Fruit fly (Drosophila melanogaster) whole organism, embryonic: ENCODE results near the gene RPA3.

ENCODE experiments used
- Awh ChIP-seq: fragments of 200-800 bp; sonication (Bioruptor generic); IDR thresholded peaks from 2 replicates; pipeline ENCODE4, ENCODE4 v1.3.6; 2022; ENCODE audit warnings: missing biosample characterization, missing genetic modification characterization
- Blimp-1 ChIP-seq: fragments of 200-800 bp; sonication (Bioruptor generic); optimal IDR thresholded peaks from 3 replicates; lab custom pipeline; 2018; ENCODE audit warnings: missing biosample characterization, missing genetic modification characterization, mild to moderate bottlenecking, moderate library complexity, missing genetic modification reagents
- C15 ChIP-seq: fragments of 200-800 bp; sonication (Bioruptor generic); IDR thresholded peaks from 3 replicates; pipeline ENCODE4 v1.3.6; 2022; ENCODE audit warnings: missing biosample characterization, missing genetic modification characterization
- CG10147 ChIP-seq: fragments of 200-800 bp; sonication (Bioruptor generic); optimal IDR thresholded peaks from 2 replicates; lab custom pipeline; 2019; ENCODE audit warnings: missing biosample characterization, mild to moderate bottlenecking, missing genetic modification characterization, moderate library complexity
- CG10321 ChIP-seq: fragments of 200-800 bp; sonication (Bioruptor generic); IDR thresholded peaks from 2 replicates; pipeline ENCODE4 v1.3.6; 2022; ENCODE audit warnings: missing biosample characterization, missing genetic modification characterization
- CG12236 ChIP-seq: fragments of 200-800 bp; sonication (Bioruptor generic); optimal IDR thresholded peaks from 2 replicates; lab custom pipeline; 2016; ENCODE audit warnings: missing biosample characterization, missing genetic modification characterization
- CG13123 ChIP-seq: fragments of 200-800 bp; sonication (Bioruptor generic); optimal IDR thresholded peaks from 2 replicates; lab custom pipeline; 2016; ENCODE audit warnings: missing biosample characterization, missing genetic modification characterization
- CG15479 ChIP-seq: fragments of 200-800 bp; sonication (Bioruptor generic); optimal IDR thresholded peaks from 3 replicates; lab custom pipeline; 2019; ENCODE audit warnings: missing biosample characterization, mild to moderate bottlenecking, missing genetic modification characterization, moderate library complexity
- CG17328 ChIP-seq: fragments of 200-800 bp; sonication (Bioruptor generic); IDR thresholded peaks from 2 replicates; pipeline ENCODE4 v1.3.6; 2022; ENCODE audit warnings: missing biosample characterization, missing genetic modification characterization
- CG18011 ChIP-seq: fragments of 200-800 bp; sonication (Bioruptor generic); optimal IDR thresholded peaks from 2 replicates; lab custom pipeline; 2017; ENCODE audit warnings: missing biosample characterization, missing genetic modification characterization, mild to moderate bottlenecking, moderate library complexity, missing genotype
- CG18476 ChIP-seq: fragments of 200-800 bp; sonication (Bioruptor generic); optimal IDR thresholded peaks from 2 replicates; lab custom pipeline; 2016; ENCODE audit warnings: missing biosample characterization, mild to moderate bottlenecking, missing genetic modification characterization
- CG31388 ChIP-seq: fragments of 200-800 bp; sonication (Bioruptor generic); optimal IDR thresholded peaks from 2 replicates; lab custom pipeline; 2016; ENCODE audit warnings: missing biosample characterization, missing genetic modification characterization
- CG32772 ChIP-seq: fragments of 200-800 bp; sonication (Bioruptor generic); IDR thresholded peaks from 2 replicates; pipeline ENCODE4 v1.3.6; 2022; ENCODE audit warnings: missing biosample characterization, missing genetic modification characterization
- CG33557 ChIP-seq: fragments of 200-800 bp; sonication (Bioruptor generic); optimal IDR thresholded peaks from 2 replicates; lab custom pipeline; 2019; ENCODE audit warnings: missing biosample characterization, mild to moderate bottlenecking, missing genetic modification characterization, moderate library complexity
- CG43689 ChIP-seq: fragments of 200-800 bp; sonication (Bioruptor generic); IDR thresholded peaks from 2 replicates; pipeline ENCODE4 v1.3.6; 2022; ENCODE audit warnings: missing biosample characterization, missing genetic modification characterization
- CG5180 ChIP-seq: fragments of 200-800 bp; sonication (Bioruptor generic); optimal IDR thresholded peaks from 3 replicates; lab custom pipeline; 2017; ENCODE audit warnings: missing biosample characterization, missing genetic modification characterization, mild to moderate bottlenecking, moderate library complexity, missing genetic modification reagents
- CG6813 ChIP-seq: fragments of 200-800 bp; sonication (Bioruptor generic); optimal IDR thresholded peaks from 2 replicates; lab custom pipeline; 2017; ENCODE audit warnings: missing biosample characterization, missing genetic modification characterization, mild to moderate bottlenecking, moderate library complexity, missing genetic modification reagents
- CG7271 ChIP-seq: fragments of 200-800 bp; sonication (Bioruptor generic); optimal IDR thresholded peaks from 2 replicates; lab custom pipeline; 2018; ENCODE audit warnings: missing biosample characterization, mild to moderate bottlenecking, missing genetic modification characterization, moderate library complexity
- CG8290 ChIP-seq, 3 experiments: fragments of 200-800 bp; sonication (Bioruptor generic); optimal IDR thresholded peaks; 2 replicates each; lab custom pipeline; 2016 to 2019; ENCODE audit warnings: missing biosample characterization in 3 of 3, missing genetic modification characterization in 3 of 3, mild to moderate bottlenecking in 2 of 3, moderate library complexity in 1 of 3
- CG9609 ChIP-seq: fragments of 200-800 bp; sonication (Bioruptor generic); optimal IDR thresholded peaks from 3 replicates; lab custom pipeline; 2016; ENCODE audit warnings: missing biosample characterization, missing genetic modification characterization
- CG9727 ChIP-seq: fragments of 200-800 bp; sonication (Bioruptor generic); optimal IDR thresholded peaks from 3 replicates; lab custom pipeline; 2017; ENCODE audit warnings: missing biosample characterization, mild to moderate bottlenecking, missing genetic modification characterization
- CG9797 ChIP-seq: fragments of 200-800 bp; sonication (Bioruptor generic); optimal IDR thresholded peaks from 3 replicates; lab custom pipeline; 2018; ENCODE audit warnings: missing biosample characterization, mild to moderate bottlenecking, missing genetic modification characterization
- CoRest ChIP-seq: fragments of 200-800 bp; sonication (Bioruptor generic); optimal IDR thresholded peaks from 3 replicates; lab custom pipeline; 2018; ENCODE audit warnings: missing biosample characterization, mild to moderate bottlenecking, missing genetic modification characterization, moderate library complexity
- Doc2 ChIP-seq: fragments of 200-800 bp; sonication (Bioruptor generic); IDR thresholded peaks from 2 replicates; pipeline ENCODE4 v1.3.6; 2022; ENCODE audit warnings: missing biosample characterization, missing genetic modification characterization
- E2f1 ChIP-seq: fragments of 200-800 bp; sonication (Bioruptor generic); IDR thresholded peaks from 2 replicates; pipeline ENCODE4 v1.3.6; 2022; ENCODE audit warnings: missing biosample characterization, missing genetic modification characterization
- GATAe ChIP-seq: fragments of 200-800 bp; sonication (Bioruptor generic); conservative IDR thresholded peaks from 2 replicates; pipeline ENCODE4 v1.3.6; 2022; ENCODE audit warnings: missing biosample characterization, missing genetic modification characterization
- Gsc ChIP-seq: fragments of 200-800 bp; sonication (Bioruptor generic); IDR thresholded peaks from 2 replicates; pipeline ENCODE4 v1.3.6; 2022; ENCODE audit warnings: missing biosample characterization, missing genetic modification characterization
- H15 ChIP-seq: fragments of 200-800 bp; sonication (Bioruptor generic); IDR thresholded peaks from 3 replicates; pipeline ENCODE4 v1.3.6; 2022; ENCODE audit warnings: missing biosample characterization, missing genetic modification characterization
- HLHmδ ChIP-seq: fragments of 200-800 bp; sonication (Bioruptor generic); optimal IDR thresholded peaks from 2 replicates; lab custom pipeline; 2018; ENCODE audit warnings: missing biosample characterization, mild to moderate bottlenecking, missing genetic modification characterization, moderate library complexity
- Hey ChIP-seq: fragments of 200-800 bp; sonication (Bioruptor generic); optimal IDR thresholded peaks from 3 replicates; lab custom pipeline; 2018; ENCODE audit warnings: missing biosample characterization, mild to moderate bottlenecking, missing genetic modification characterization
- HmgZ ChIP-seq: fragments of 200-800 bp; sonication (Bioruptor generic); optimal IDR thresholded peaks from 2 replicates; lab custom pipeline; 2018; ENCODE audit warnings: missing biosample characterization, mild to moderate bottlenecking, missing genetic modification characterization
- Hr51 ChIP-seq, 2 experiments: fragments of 200-800 bp; sonication (Bioruptor generic); optimal IDR thresholded peaks; 2 replicates in 1 of 2; 3 replicates in 1 of 2; lab custom pipeline; 2016 to 2018; ENCODE audit warnings: missing biosample characterization in 2 of 2, missing genetic modification characterization in 2 of 2, mild to moderate bottlenecking in 1 of 2, moderate library complexity in 1 of 2
- Meics ChIP-seq: fragments of 200-800 bp; sonication (Bioruptor generic); optimal IDR thresholded peaks from 2 replicates; lab custom pipeline; 2017; ENCODE audit warnings: missing biosample characterization, mild to moderate bottlenecking, missing genetic modification characterization
- Myb ChIP-seq: fragments of 200-800 bp; sonication (Bioruptor generic); optimal IDR thresholded peaks from 2 replicates; lab custom pipeline; 2016; ENCODE audit warnings: missing biosample characterization, missing genetic modification characterization
- Six4 ChIP-seq: fragments of 200-800 bp; sonication (Bioruptor generic); optimal IDR thresholded peaks from 2 replicates; lab custom pipeline; 2016; ENCODE audit warnings: missing biosample characterization, missing genetic modification characterization
- Trl ChIP-seq, 3 experiments: fragments of >200 bp in 2 of 3; fragments of 200-800 bp in 1 of 3; sonication (Bioruptor generic) in 1 of 3; optimal IDR thresholded peaks; 2 replicates in 1 of 3; 3 replicates in 2 of 3; lab custom pipeline; 2016 to 2017; ENCODE audit warnings: missing biosample characterization in 1 of 3, missing genetic modification characterization in 1 of 3
- ash1 ChIP-seq: fragments of 200-800 bp; sonication (Bioruptor generic); optimal IDR thresholded peaks from 2 replicates; lab custom pipeline; 2018; ENCODE audit warnings: missing biosample characterization, mild to moderate bottlenecking, missing genetic modification characterization
- cad ChIP-seq: fragments of >200 bp; optimal IDR thresholded peaks from 2 replicates; lab custom pipeline; 2017; ENCODE audit warnings: missing biosample characterization, missing genetic modification characterization
- cas ChIP-seq: fragments of 200-800 bp; sonication (Bioruptor generic); IDR thresholded peaks from 2 replicates; pipeline ENCODE4 v1.3.6; 2022; ENCODE audit warnings: missing biosample characterization, missing genetic modification characterization
- dmrt11E ChIP-seq: fragments of 200-800 bp; sonication (Bioruptor generic); optimal IDR thresholded peaks from 3 replicates; lab custom pipeline; 2018; ENCODE audit warnings: missing biosample characterization, mild to moderate bottlenecking, missing genetic modification characterization, moderate library complexity
- eve ChIP-seq, 2 experiments: fragments of >200 bp; optimal IDR thresholded peaks; 2 replicates each; lab custom pipeline; 2017; ENCODE audit warnings: missing biosample characterization in 2 of 2, missing genetic modification characterization in 2 of 2
- kah ChIP-seq: fragments of 200-800 bp; sonication (Bioruptor generic); optimal IDR thresholded peaks from 2 replicates; lab custom pipeline; 2018; ENCODE audit warnings: missing biosample characterization, mild to moderate bottlenecking, missing genetic modification characterization
- ken ChIP-seq: fragments of 200-800 bp; sonication (Bioruptor generic); IDR thresholded peaks from 3 replicates; pipeline ENCODE4 v1.3.6; 2022; ENCODE audit warnings: missing biosample characterization, missing genetic modification characterization
- lab ChIP-seq: fragments of 200-800 bp; sonication (Bioruptor generic); optimal IDR thresholded peaks from 3 replicates; lab custom pipeline; 2017; ENCODE audit warnings: missing biosample characterization, missing genetic modification characterization, mild to moderate bottlenecking, moderate library complexity, missing genetic modification reagents
- lbe ChIP-seq: fragments of 200-800 bp; sonication (Bioruptor generic); optimal IDR thresholded peaks from 2 replicates; lab custom pipeline; 2016; ENCODE audit warnings: missing biosample characterization, mild to moderate bottlenecking, missing genetic modification characterization
- mld ChIP-seq: fragments of 200-800 bp; sonication (Bioruptor generic); IDR thresholded peaks from 3 replicates; pipeline ENCODE4 v1.3.6; 2022; ENCODE audit warnings: missing biosample characterization, missing genetic modification characterization; ENCODE audit not compliant: partially characterized antibody
- p53 ChIP-seq: fragments of 200-800 bp; sonication (Bioruptor generic); optimal IDR thresholded peaks from 2 replicates; lab custom pipeline; 2016; ENCODE audit warnings: missing biosample characterization, missing genetic modification characterization
- sob ChIP-seq: fragments of 200-800 bp; sonication (Bioruptor generic); IDR thresholded peaks from 2 replicates; pipeline ENCODE4 v1.3.6; 2022; ENCODE audit warnings: missing biosample characterization, missing genetic modification characterization
- sqz ChIP-seq: fragments of 200-800 bp; sonication (Bioruptor generic); optimal IDR thresholded peaks from 3 replicates; lab custom pipeline; 2018; ENCODE audit warnings: missing biosample characterization, mild to moderate bottlenecking, missing genetic modification characterization

The RPA3 gene

DNA sequence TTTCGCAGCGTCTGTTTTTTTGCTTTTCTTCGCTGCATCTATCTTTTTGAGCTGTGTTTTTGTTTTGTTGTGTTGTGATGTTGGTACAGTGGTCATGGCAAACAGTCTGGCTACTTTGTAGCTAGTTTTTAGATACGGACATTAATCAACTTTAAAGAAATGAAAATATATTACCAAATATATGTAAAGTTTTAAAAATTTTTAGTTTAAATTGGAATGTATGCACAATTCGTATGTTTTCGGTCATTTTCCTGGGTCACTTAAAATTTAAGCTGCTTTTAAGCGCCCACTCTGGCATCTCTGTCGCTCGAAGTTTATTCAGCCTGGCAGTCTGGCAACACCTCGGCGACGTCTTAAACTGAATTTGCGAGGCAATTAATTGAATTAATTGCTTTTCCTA, 39.1 kb downstream of the RPA3 start, which contains the start of gene CG11695 (continued):
- TF ChIP-seq CoRest (tag; lab: Kevin White, UChicago): peak; percentile 83
- no peak for TF ChIP-seq CG7271 (tag; lab: Kevin White, UChicago)
- TF ChIP-seq Awh: 0 out of 2 replicates have a peak, but pooled peaks have one; percentile 32
- TF ChIP-seq cad (GFP tag; lab: Kevin White, UChicago): no peak
- peak; percentile 27 for TF ChIP-seq CG18476 (GFP tag; lab: Kevin White, UChicago)
- TF ChIP-seq Meics (GFP tag; lab: Kevin White, UChicago): peak; percentile 62
- peak; percentile 35; the same call in 1 of the 2 replicates for TF ChIP-seq E2f1 (GFP tag; lab: Robert Waterston, UW)
- no peak for TF ChIP-seq Trl (optimal IDR thresholded peaks at IDR 0.05; lab: Kevin White, UChicago)
- peak; percentile 36 for TF ChIP-seq Trl (GFP tag; optimal IDR thresholded peaks at IDR 0.05; lab: Kevin White, UChicago)
- no peak for TF ChIP-seq CG12236
- peak; percentile 41 for TF ChIP-seq Blimp-1 (GFP tag; lab: Kevin White, UChicago)
- TF ChIP-seq CG33557 (GFP tag; lab: Kevin White, UChicago): peak; percentile 60
- TF ChIP-seq Six4 (GFP tag; lab: Kevin White, UChicago): peak; percentile 3
- TF ChIP-seq kah: no peak
- TF ChIP-seq cas (GFP tag; lab: Robert Waterston, UW): peak; percentile 46; the same call in 1 of the 2 replicates
- TF ChIP-seq GATAe (GFP tag; lab: Robert Waterston, UW): no peak
- no peak for TF ChIP-seq CG10321 (GFP tag; lab: Robert Waterston, UW)
- TF ChIP-seq HLHmδ (GFP tag; lab: Kevin White, UChicago): no peak
- TF ChIP-seq Hr51 (GFP tag; optimal IDR thresholded peaks at IDR 0.05; lab: Kevin White, UChicago): peak; percentile 5 to 66
- TF ChIP-seq ash1 (GFP tag; lab: Kevin White, UChicago): no peak
- TF ChIP-seq Gsc (GFP tag; lab: Robert Waterston, UW): no peak
- TF ChIP-seq Doc2 (GFP tag; lab: Robert Waterston, UW): no peak
- TF ChIP-seq p53: no peak
- TF ChIP-seq CG5180 (GFP tag; lab: Kevin White, UChicago): no peak
- peak; percentile 23 for TF ChIP-seq CG18011 (GFP tag; lab: Kevin White, UChicago)
- peak; percentile 69 for TF ChIP-seq CG8290 (GFP tag; optimal IDR thresholded peaks at IDR 0.05; lab: Kevin White, UChicago)
- TF ChIP-seq CG8290 (tag; optimal IDR thresholded peaks at IDR 0.05; lab: Kevin White, UChicago): peak in 1 of 2 experiments; percentile 15
- peak; percentile 50 for TF ChIP-seq CG9609 (GFP tag; lab: Kevin White, UChicago)
- TF ChIP-seq CG13123 (GFP tag; lab: Kevin White, UChicago): no peak
- TF ChIP-seq CG32772 (GFP tag; lab: Robert Waterston, UW): no peak
- no peak for TF ChIP-seq CG6813 (GFP tag; lab: Kevin White, UChicago)
- no peak for TF ChIP-seq sqz (GFP tag; lab: Kevin White, UChicago)
- TF ChIP-seq CG9727: peak; percentile 52
- no peak for TF ChIP-seq mld
- peak; percentile 71 for TF ChIP-seq CG10147
- TF ChIP-seq eve (GFP tag; optimal IDR thresholded peaks at IDR 0.05; lab: Kevin White, UChicago): no peak
- peak; percentile 9 for TF ChIP-seq CG31388 (GFP tag; lab: Kevin White, UChicago)
- 0 out of 3 replicates have a peak, but pooled peaks have one; percentile 18 for TF ChIP-seq ken (GFP tag; lab: Robert Waterston, UW)
- TF ChIP-seq Myb: peak; percentile 16
- no peak for TF ChIP-seq CG15479 (GFP tag; lab: Kevin White, UChicago)
- no peak for TF ChIP-seq Hey (tag; lab: Kevin White, UChicago)
- TF ChIP-seq sob: peak; percentile 71
- TF ChIP-seq CG9797 (GFP tag; lab: Kevin White, UChicago): peak; percentile 7
- no peak for TF ChIP-seq C15 (GFP tag; lab: Robert Waterston, UW)
- peak; percentile 63 for TF ChIP-seq dmrt11E (tag; lab: Kevin White, UChicago)
- 0 out of 2 replicates have a peak, but pooled peaks have one; percentile 42 for TF ChIP-seq CG17328
- peak; percentile 38; the same call in 1 of the 3 replicates for TF ChIP-seq H15 (GFP tag; lab: Robert Waterston, UW)
- TF ChIP-seq lbe (GFP tag; lab: Kevin White, UChicago): peak; percentile 46
- TF ChIP-seq lab (GFP tag; lab: Kevin White, UChicago): peak; percentile 75
- TF ChIP-seq CG43689 (GFP tag; lab: Robert Waterston, UW): no peak
- TF ChIP-seq HmgZ (tag; lab: Kevin White, UChicago): peak; percentile 80
